Fruit fly (Drosophila melanogaster): ENCODE data around the gene mld.
A peak's percentile ranks its signal among the peaks of the same experiment; 100 is the strongest.

The mld gene

DNA sequence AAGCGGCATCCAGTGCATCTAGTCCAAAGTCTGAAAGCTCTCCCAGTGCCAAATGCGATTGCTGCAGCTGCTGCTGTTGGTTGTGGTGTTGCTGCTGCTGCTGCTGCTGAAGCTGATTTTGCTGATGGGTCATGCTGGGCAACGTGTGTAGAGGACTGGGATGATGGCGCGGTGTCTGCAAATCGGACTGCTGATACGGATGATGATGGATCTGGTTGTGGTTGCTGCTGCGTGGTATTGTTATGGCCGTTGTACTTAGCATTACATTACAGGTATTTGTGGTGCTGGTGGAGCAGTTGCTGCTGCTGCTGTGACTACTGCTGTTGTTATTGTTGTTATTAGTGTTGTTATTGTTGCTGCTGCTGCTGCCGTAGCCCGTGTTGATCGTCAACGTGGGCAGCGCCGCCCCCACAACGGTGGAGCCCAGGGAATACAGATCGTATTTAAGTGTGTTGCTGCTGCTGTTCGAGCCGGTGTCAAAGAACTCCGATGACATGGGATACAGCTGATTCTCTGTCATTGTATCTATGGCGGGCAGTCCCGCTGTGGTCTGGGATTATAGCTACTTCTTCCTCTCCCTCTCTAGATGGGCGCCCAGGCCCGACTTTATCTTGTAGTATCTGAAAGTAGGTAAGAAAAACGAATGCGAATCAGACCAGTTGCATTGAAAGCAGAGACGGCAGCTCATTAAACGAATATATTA, 23.0 kb upstream of the mld start:
- TF ChIP-seq insv (optimal IDR thresholded peaks at IDR 0.05) = no peak
- no peak for TF ChIP-seq Sin3A (optimal IDR thresholded peaks at IDR 0.05)
- TF ChIP-seq ttk (optimal IDR thresholded peaks at IDR 0.05) = no peak
- no peak for TF ChIP-seq Myc (optimal IDR thresholded peaks at IDR 0.05)
- TF ChIP-seq h (optimal IDR thresholded peaks at IDR 0.05) = no peak
- no peak for TF ChIP-seq psq (optimal IDR thresholded peaks at IDR 0.05)

DNA sequence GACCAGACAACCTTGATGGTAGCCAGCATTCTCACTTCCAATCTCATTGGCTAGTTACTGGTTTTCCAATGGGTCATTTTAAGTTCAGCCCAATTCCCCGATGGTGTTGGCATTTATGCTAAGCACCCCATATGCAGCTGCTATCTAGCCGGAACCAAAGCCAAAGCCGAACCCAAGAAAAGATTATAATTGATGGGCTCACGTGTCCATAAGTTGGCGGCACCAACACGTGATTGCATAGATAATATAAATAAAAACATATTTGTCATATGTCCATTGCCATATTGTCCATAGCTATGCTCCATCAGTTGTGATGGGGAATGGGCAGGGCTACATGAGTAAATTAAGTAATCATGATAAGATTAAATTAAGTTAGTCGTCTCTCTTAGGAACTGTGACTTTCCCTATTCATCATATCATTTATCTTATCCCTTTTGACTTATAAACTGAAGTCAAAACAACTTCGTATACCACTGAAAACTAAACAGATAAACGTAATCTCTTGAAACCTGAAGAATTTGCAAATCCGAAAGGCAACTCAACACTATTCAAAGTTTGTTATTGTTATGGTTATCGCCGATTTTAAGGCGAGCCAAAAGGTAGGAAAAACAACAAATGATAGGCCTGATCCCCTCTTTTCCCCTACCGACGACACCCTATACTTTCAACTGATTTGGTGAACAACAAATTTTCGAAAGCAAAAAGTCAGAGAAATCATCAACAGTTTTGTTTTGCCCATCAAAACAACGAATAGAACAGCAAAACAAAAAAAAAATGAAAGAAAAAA, 22.2 kb upstream of the mld start:
- no peak for TF ChIP-seq ttk (optimal IDR thresholded peaks at IDR 0.05)
- no peak for TF ChIP-seq psq (optimal IDR thresholded peaks at IDR 0.05)
- no peak for TF ChIP-seq insv (optimal IDR thresholded peaks at IDR 0.05)
- TF ChIP-seq Sin3A (optimal IDR thresholded peaks at IDR 0.05) = no peak
- TF ChIP-seq Myc (optimal IDR thresholded peaks at IDR 0.05) = no peak
- TF ChIP-seq h (optimal IDR thresholded peaks at IDR 0.05) = no peak

DNA sequence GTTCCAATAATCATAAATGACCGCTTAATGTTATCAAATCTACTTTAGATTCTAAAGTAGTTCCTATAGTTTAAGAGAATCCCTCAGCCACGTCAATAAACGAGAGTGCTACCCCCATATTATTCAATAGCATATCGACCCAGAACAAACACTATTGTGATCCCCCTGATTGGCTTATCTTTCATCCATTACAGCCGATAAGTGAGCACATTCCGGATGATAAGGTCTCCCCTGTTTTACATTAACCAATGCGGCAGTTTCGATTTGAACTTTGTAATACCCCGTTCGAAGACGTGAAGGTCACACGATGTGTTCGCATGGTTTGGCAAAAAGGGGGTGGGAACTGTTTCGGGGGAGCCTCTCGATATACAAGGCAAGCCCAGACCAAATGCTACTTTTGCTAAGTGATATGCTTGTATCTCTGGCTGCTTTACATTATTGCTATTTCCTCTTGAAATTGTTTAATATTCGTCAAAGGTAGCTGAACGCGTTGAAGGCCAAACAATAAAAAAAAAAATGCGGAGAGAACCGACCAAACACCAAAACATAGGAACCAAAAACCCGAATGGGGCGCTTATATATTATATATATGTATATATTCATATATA, 21.2 kb upstream of the mld start:
- TF ChIP-seq ttk (optimal IDR thresholded peaks at IDR 0.05) (no peak), psq (optimal IDR thresholded peaks at IDR 0.05) (no peak), insv (optimal IDR thresholded peaks at IDR 0.05) (no peak), Myc (optimal IDR thresholded peaks at IDR 0.05) (no peak), h (optimal IDR thresholded peaks at IDR 0.05) (no peak), Sin3A (optimal IDR thresholded peaks at IDR 0.05) (no peak)

dm6 chr3R:24564799-24565344, 20.6 kb upstream of the mld start:
- TF ChIP-seq psq (optimal IDR thresholded peaks at IDR 0.05) = peak; percentile 11
- TF ChIP-seq insv (optimal IDR thresholded peaks at IDR 0.05) = no peak

DNA sequence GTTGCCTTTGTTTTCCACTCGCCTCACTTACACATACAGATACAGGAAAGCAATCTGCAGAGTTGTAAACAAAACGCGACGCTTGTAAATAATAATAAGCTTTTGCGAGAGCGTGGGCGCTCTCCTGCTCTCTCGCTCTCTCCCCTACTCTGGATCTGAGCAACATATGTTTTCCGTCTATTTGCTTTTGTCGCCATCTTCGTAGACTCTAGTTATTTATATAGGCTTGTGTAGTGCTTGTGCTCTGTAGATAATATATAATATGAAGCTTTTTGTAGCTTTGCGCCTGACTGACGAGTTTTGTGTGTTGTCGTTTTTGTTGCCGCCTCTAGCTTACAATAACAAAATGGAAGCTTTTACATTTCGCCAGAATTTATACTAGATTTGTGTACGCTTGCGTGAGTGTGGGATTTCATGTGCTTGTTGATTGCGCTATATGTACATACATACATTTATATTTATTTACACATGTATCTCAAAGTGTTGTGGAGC, 19.7 kb upstream of the mld start:
- no peak for TF ChIP-seq insv (optimal IDR thresholded peaks at IDR 0.05)
- peak; percentile 84 for TF ChIP-seq psq (optimal IDR thresholded peaks at IDR 0.05)
- no peak for TF ChIP-seq Sin3A (optimal IDR thresholded peaks at IDR 0.05)

- TF ChIP-seq Sin3A (optimal IDR thresholded peaks at IDR 0.05) (no peak), insv (optimal IDR thresholded peaks at IDR 0.05) (no peak), Myc (optimal IDR thresholded peaks at IDR 0.05) (no peak), ttk (optimal IDR thresholded peaks at IDR 0.05) (no peak), psq (optimal IDR thresholded peaks at IDR 0.05) (no peak), h (optimal IDR thresholded peaks at IDR 0.05) (no peak)
Measured at dm6 chr3R:24566756-24567426, 18.6 kb upstream of the mld start.

DNA sequence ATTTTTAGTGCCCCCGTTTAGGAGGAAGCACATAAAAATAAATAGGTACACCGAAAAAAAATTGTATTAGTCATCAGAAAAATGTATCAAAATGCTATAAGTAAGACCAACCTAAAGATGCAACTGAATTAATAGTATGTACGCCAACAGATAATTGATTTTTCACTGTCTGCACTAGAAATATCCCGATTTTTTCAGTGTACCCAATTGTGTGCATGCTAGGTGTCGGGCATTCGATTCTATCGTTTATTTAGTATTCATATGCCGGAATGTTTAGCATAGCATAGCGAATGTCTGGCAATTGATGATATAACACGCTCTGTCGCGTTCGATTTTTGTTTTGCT, 18.1 kb upstream of the mld start:
- TF ChIP-seq Myc (optimal IDR thresholded peaks at IDR 0.05) (no peak), insv (optimal IDR thresholded peaks at IDR 0.05) (no peak), Sin3A (optimal IDR thresholded peaks at IDR 0.05) (no peak), ttk (optimal IDR thresholded peaks at IDR 0.05) (no peak)

- TF ChIP-seq Myc (optimal IDR thresholded peaks at IDR 0.05) = no peak
- TF ChIP-seq insv (optimal IDR thresholded peaks at IDR 0.05) = no peak
- TF ChIP-seq psq (optimal IDR thresholded peaks at IDR 0.05) = no peak
- no peak for TF ChIP-seq ttk (optimal IDR thresholded peaks at IDR 0.05)
Measured at dm6 chr3R:24568251-24568932, 17.1 kb upstream of the mld start.

dm6 chr3R:24569669-24570349, 15.6 kb upstream of the mld start:
- no peak for TF ChIP-seq Sin3A (optimal IDR thresholded peaks at IDR 0.05)
- no peak for TF ChIP-seq insv (optimal IDR thresholded peaks at IDR 0.05)
- TF ChIP-seq Myc (optimal IDR thresholded peaks at IDR 0.05) = no peak
- no peak for TF ChIP-seq h (optimal IDR thresholded peaks at IDR 0.05)
- TF ChIP-seq ttk (optimal IDR thresholded peaks at IDR 0.05) = no peak
- TF ChIP-seq psq (optimal IDR thresholded peaks at IDR 0.05) = no peak

DNA sequence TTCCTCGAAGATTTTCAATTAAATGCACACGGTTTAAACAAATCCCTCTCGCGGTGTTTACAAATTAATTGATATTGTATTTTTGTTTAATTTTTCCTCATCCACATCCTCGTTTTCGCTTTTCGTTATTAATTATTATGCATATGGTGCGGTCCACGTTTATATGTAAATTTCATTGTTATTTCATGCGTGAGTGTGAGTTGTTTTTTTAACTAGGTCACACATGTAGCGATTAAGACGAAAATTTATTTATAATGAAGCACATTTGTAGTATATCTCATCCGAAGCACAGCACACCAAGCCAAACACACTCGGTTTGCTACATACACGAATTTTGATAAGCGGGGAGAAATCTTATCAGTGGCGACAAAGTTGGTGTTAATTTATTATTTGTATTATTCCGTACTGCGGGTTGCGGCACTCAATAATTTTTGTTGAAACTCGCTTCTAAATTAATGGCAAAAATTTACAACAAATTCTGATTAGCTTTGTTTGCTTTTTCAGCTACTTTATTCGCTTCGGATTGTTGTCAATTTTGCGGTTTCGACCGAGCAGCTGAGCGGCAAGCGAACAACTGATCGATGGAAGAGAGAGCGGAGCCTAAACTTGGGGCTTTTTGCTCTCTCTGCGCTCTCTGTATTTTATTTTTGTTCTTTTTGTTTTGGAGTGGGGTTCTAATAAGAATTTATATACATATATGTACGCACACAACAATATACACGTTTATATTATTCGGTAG, 13.9 kb upstream of the mld start:
- no peak for TF ChIP-seq Sin3A (optimal IDR thresholded peaks at IDR 0.05)
- TF ChIP-seq insv (optimal IDR thresholded peaks at IDR 0.05) = no peak
- no peak for TF ChIP-seq psq (optimal IDR thresholded peaks at IDR 0.05)
- no peak for TF ChIP-seq ttk (optimal IDR thresholded peaks at IDR 0.05)
- TF ChIP-seq h (optimal IDR thresholded peaks at IDR 0.05) = no peak
- no peak for TF ChIP-seq Myc (optimal IDR thresholded peaks at IDR 0.05)
